Fruit fly (Drosophila melanogaster): ENCODE results near the gene pnt.

- peak; percentile 13 for TF ChIP-seq Pif1A (GFP tag; optimal IDR thresholded peaks at IDR 0.05)
- TF ChIP-seq CG13204 (GFP tag; optimal IDR thresholded peaks at IDR 0.05): no peak
Measured at dm6 chr3R:23386021-23386457, 40.1 kb upstream of the pnt start.
